Worm (Caenorhabditis elegans) whole organism, midembryonic: ENCODE results near the gene H10E21.1.

Experiments
- cog-1 ChIP-seq: sonication (generic microtip); optimal IDR thresholded peaks from 2 replicates; lab custom pipeline; 2016; ENCODE audit warnings: missing genetic modification characterization, missing compliant biosample characterization
- med-1 ChIP-seq: sonication (generic microtip); optimal IDR thresholded peaks from 2 replicates; lab custom pipeline; 2017; ENCODE audit warnings: missing genetic modification characterization, mild to moderate bottlenecking, missing compliant biosample characterization, antibody characterized with exemption, missing genetic modification reagents; ENCODE audit not compliant: insufficient read depth
- tab-1 ChIP-seq: fragments of 200-800 bp; sonication (Bioruptor generic); IDR thresholded peaks from 2 replicates; pipeline ENCODE4 v1.3.6; 2022; ENCODE audit warnings: missing genetic modification characterization, missing compliant biosample characterization
- ztf-23 ChIP-seq: fragments of 200-800 bp; sonication (Bioruptor generic); IDR thresholded peaks from 2 replicates; pipeline ENCODE4 v1.3.6; 2022; ENCODE audit warnings: missing genetic modification reagents, missing genetic modification characterization, missing compliant biosample characterization

DNA sequence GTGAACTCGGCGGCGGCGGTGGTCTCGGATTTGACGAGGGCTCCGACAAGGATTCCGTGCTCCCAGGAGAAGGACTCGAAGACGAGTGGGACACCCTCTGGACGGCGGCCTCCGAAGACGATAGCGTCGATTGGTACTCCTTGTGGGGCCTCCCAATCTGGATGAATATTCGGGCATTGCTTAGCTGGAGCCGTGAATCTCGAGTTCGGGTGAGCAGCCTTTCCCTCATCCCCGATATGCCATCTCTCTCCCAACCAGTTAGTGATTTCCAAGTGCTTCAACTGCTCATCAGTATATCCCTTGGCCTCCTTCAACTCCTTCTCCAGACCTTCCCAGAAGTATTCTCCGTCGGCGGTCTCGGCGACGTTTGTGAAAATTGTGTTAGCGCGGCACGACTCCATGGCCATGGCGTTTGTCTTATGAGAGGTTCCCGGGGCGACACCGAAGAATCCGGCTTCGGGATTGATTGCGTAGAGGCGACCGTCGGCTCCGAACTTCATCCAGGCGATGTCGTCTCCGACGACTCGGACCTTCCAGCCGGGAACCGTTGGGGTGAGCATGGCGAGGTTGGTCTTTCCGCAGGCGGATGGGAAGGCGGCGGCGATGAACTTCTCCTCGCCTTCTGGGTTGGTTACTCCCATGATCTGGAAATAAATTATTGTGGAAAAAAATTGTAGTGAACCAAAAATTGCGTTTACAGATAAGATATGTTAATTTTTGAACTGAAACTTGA lies 48.2 kb downstream of the H10E21.1 start:
- TF ChIP-seq med-1 (GFP tag; lab: Kevin White, UChicago) = no peak
- TF ChIP-seq ztf-23 (GFP tag; lab: Robert Waterston, UW) = no peak
- no peak for TF ChIP-seq cog-1 (tag; lab: Kevin White, UChicago)
- no peak for TF ChIP-seq tab-1 (GFP tag; lab: Robert Waterston, UW)
